Fruit fly (Drosophila melanogaster) Kc167 (cell line): ENCODE measurements around the gene ClpX.

Experiments used
- Myc ChIP-seq: fragments of >200 bp; optimal IDR thresholded peaks from 2 replicates; lab custom pipeline; 2017; ENCODE audit warnings: missing external identifiers
- Sin3A ChIP-seq: fragments of >200 bp; optimal IDR thresholded peaks from 2 replicates; lab custom pipeline; 2018; ENCODE audit warnings: missing external identifiers
- h ChIP-seq: fragments of >200 bp; optimal IDR thresholded peaks from 3 replicates; lab custom pipeline; 2018; ENCODE audit warnings: missing external identifiers
- insv ChIP-seq: fragments of >200 bp; optimal IDR thresholded peaks from 3 replicates; lab custom pipeline; 2018; ENCODE audit warnings: missing external identifiers
- psq ChIP-seq: fragments of >200 bp; optimal IDR thresholded peaks from 2 replicates; lab custom pipeline; 2017; ENCODE audit warnings: missing external identifiers
- ttk ChIP-seq: sonication (Bioruptor generic); optimal IDR thresholded peaks from 2 replicates; lab custom pipeline; 2017; ENCODE audit warnings: missing external identifiers

Gene ClpX

DNA sequence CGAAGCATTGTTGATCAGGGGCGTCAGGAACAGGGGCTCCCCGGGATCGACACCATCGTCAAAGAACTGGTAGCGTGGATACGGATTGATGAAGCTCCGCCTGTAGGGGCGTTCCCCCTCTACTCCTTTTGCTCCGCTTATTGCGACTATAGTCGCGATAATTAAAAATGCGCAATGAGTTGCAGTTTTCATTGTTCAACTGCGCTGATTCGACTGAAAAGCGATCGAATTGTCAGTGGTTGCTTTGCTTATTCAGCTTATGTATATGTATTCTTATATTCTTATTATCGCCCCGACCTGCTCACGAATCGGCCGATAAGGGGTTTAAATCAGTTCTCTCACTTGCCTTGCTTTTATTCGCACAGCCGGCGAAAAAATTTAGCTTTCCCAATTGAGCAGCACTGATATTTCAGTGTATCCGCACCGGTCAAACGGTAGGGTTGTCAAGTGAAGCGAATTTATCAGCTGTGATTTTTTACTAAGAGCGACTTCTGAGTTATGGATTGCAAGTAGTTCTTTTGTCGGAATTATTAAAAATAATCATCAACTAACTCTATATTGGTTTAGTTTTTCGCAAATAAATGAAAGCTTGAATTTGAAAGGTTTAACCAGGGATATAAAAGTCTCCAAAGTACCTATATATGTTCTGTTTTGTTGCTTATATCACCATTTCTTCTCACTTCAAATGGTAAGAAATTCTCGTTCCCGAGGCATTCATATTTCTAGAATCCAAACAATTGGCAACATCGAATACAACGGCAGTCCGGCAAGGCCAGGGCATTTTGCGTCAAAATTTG is 39.3 kb downstream of the ClpX start, which contains the start of the genes CG4572 and CG4686:
CG4572 (minus strand) TSS at position 415 of the 797 bp plus-strand sequence.
CG4686 (plus strand) TSS at position 518 of the 797 bp plus-strand sequence.
- no peak for TF ChIP-seq insv (lab: Kevin White, UChicago)
- TF ChIP-seq h (lab: Kevin White, UChicago): no peak
- TF ChIP-seq Myc (lab: Kevin White, UChicago): no peak
- TF ChIP-seq psq (lab: Kevin White, UChicago): no peak
- TF ChIP-seq ttk: no peak
- TF ChIP-seq Sin3A (lab: Kevin White, UChicago): no peak

DNA sequence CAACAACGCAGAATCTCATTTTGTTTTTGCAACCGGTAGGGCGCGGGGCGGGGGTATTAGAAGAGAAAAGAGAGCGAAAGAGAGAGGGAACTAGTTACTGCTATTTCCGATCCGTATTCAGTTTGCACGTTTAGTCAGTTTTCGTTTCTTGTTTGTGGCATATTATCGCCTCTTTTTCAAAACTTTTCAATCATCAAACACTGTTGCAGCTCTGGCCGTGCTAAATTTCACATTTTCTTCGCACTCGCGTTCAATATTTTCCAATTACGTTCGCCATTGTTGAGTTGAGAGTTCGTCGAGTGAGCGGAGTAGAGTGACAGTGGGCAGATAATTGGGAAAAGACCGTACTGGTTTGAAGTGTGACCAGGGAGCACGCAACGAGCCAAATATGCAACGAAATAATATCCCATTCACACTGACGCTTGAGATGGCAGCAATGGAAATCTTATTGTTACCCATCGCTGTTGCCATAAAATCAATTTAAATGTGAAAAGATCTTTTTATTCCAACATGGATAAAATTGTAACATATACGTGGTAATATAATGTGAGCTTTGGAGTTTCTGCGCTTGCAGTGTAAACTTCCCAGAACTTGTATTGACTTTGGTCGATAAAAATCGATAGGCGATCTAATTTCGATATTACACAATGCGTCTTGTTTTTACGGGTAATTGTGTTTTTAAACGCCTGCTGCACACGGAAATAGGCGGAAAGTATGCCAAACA is 42.3 kb downstream of the ClpX start, which contains the start of the genes Ire1 and Mrm2:
Ire1 (minus strand) TSS at position 296 of the 724 bp plus-strand sequence.
Mrm2 (plus strand) TSS at position 615 of the 724 bp plus-strand sequence.
- TF ChIP-seq ttk (no peak), psq (lab: Kevin White, UChicago) (no peak), Sin3A (lab: Kevin White, UChicago) (no peak), insv (lab: Kevin White, UChicago) (no peak), h (lab: Kevin White, UChicago) (no peak), Myc (lab: Kevin White, UChicago) (no peak)

DNA sequence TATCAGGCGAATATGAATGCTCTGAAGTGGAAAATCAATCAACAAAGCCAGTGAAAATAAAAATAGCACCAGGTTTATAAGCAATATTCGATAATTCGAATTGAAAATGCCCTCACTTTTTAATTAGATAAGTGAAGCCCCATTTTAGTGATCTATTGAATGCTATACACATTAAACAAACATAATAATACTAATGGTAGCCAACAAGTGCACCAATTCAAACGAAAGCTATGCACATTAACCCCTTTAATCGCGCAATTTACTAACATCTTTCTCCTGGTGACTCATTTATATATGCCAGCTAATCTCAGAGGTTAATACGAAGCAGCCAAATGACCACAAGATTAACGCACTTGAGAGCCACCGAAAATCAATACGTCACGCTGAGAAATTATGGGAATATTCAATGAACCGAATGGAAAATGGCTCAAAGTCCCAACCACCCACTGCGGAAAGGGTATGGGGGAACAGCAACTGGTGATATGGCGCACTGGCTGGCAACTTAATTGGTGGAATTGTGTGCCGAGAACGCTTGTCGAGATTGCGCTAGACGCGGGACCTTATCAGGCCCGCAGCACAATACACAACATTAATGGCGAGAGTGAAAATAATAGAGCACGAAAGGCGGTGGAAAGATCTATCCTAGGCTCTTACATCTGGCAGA is 44.0 kb downstream of the ClpX start:
- no peak for TF ChIP-seq h (lab: Kevin White, UChicago)
- no peak for TF ChIP-seq Myc (lab: Kevin White, UChicago)
- no peak for TF ChIP-seq ttk
- no peak for TF ChIP-seq psq (lab: Kevin White, UChicago)
- TF ChIP-seq insv (lab: Kevin White, UChicago): no peak
- no peak for TF ChIP-seq Sin3A (lab: Kevin White, UChicago)

DNA sequence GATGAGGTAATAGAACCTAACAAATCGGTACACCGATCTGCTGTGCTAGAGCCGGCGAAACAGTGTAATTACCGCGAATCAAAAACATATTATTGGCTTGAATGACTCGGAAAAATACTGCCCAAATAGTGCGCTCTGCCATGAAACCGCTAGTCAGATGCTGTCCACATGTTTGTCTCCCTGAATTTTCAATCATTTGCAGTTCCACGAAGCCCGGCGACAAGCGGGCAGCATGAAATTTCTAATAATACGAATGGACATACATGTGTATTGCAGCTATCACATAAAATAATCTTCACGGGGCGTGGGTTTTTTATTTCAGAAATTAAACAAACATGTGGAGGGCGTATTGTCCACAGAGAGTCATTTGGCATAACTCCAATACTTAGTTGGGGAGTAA is 44.5 kb downstream of the ClpX start:
- no peak for TF ChIP-seq ttk
- TF ChIP-seq insv (lab: Kevin White, UChicago): no peak
- TF ChIP-seq Myc (lab: Kevin White, UChicago): no peak
- TF ChIP-seq h (lab: Kevin White, UChicago): no peak
- TF ChIP-seq Sin3A (lab: Kevin White, UChicago): no peak
- no peak for TF ChIP-seq psq (lab: Kevin White, UChicago)

DNA sequence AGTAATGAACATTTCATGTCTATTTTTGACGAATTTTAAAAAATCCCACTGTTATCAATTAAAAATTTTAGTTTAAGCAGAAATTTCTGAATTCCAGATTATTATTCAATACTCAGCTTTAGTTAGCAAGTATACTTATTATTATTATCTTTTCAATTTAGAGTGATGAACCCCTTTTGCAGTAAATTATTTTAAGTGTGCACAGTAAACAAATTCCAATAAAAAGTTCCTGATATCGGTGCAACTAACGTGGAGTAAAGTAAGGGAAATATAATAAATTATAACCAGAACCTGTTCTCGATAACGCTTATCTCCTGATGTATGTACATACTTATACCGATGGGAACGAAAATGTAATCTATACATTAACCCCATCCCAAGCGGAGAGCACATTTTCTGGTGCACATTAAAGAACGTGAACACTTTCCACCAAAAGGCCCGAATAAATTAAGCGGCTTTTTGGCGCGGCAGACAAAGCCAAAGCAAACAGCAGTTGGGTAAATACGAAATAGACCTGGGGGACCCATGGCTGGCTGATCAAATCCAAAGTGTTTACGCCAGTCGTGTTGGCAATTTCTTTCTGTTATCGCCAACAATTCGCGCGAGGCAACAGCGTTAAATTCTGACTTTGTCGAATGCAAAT is 45.4 kb downstream of the ClpX start:
- no peak for TF ChIP-seq insv (lab: Kevin White, UChicago)
- no peak for TF ChIP-seq ttk
- no peak for TF ChIP-seq Myc (lab: Kevin White, UChicago)
- no peak for TF ChIP-seq psq (lab: Kevin White, UChicago)
- TF ChIP-seq Sin3A (lab: Kevin White, UChicago): no peak
- no peak for TF ChIP-seq h (lab: Kevin White, UChicago)

DNA sequence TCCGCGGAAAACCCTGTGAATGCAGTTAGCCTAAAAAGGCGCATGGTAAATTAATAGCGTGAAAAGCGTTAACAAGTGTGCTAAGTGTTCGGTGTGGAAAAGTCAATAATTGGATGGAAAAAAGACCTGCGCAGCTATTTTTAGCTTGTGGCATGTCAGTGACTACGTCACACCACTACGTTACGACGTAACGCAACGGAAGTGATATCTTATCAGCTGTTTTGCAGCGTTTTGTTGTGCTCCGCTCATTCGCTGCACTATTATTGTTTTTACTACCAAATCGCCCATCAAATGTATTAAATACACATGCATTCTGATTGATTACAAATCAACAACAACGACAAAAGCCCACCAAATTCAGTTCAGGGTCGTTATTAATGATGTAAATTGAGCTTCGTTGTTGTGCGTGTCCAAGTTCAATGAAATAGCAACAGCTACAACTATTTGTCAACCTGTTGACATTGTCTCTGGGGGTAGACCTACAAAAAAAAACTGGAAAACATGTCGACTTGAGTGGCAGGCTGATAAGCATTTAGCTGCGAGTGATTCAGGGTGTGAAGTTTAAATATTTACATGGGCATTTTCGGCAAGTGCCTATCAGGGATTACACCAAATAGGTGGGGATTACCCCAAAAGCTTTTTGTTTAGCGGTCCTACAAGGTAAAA is 55.8 kb downstream of the ClpX start:
- TF ChIP-seq ttk: no peak
- TF ChIP-seq psq (lab: Kevin White, UChicago): peak; percentile 57
